Fruit fly (Drosophila melanogaster) whole organism, embryonic: ENCODE results near the gene CG13842.

Experiments
- BEAF-32 ChIP-seq: fragments of 200-800 bp; sonication (Bioruptor generic); optimal IDR thresholded peaks from 3 replicates; lab custom pipeline; 2017; ENCODE audit warnings: missing biosample characterization, missing genetic modification characterization, mild to moderate bottlenecking, moderate library complexity, missing genetic modification reagents
- CG11085 ChIP-seq: fragments of 200-800 bp; sonication (Bioruptor generic); IDR thresholded peaks from 2 replicates; pipeline ENCODE4 v1.3.6; 2022; ENCODE audit warnings: missing biosample characterization, missing genetic modification characterization
- CG15073 ChIP-seq: fragments of 200-800 bp; sonication (Bioruptor generic); optimal IDR thresholded peaks from 2 replicates; lab custom pipeline; 2016; ENCODE audit warnings: missing biosample characterization, missing genetic modification characterization
- CG15479 ChIP-seq: fragments of 200-800 bp; sonication (Bioruptor generic); optimal IDR thresholded peaks from 3 replicates; lab custom pipeline; 2019; ENCODE audit warnings: missing biosample characterization, mild to moderate bottlenecking, missing genetic modification characterization, moderate library complexity
- CG15601 ChIP-seq: fragments of 200-800 bp; sonication (Bioruptor generic); optimal IDR thresholded peaks from 3 replicates; lab custom pipeline; 2019; ENCODE audit warnings: missing biosample characterization, mild to moderate bottlenecking, missing genetic modification characterization, moderate library complexity
- CG16813 ChIP-seq: fragments of 200-800 bp; sonication (Bioruptor generic); IDR thresholded peaks from 3 replicates; pipeline ENCODE4 v1.3.6; 2022; ENCODE audit warnings: missing biosample characterization, missing genetic modification characterization; ENCODE audit not compliant: partially characterized antibody
- CG17361 ChIP-seq: fragments of 200-800 bp; sonication (Bioruptor generic); IDR thresholded peaks from 3 replicates; pipeline ENCODE4 v1.3.6; 2022; ENCODE audit warnings: missing biosample characterization, missing genetic modification characterization
- CG18262 ChIP-seq: fragments of 200-800 bp; optimal IDR thresholded peaks from 3 replicates; lab custom pipeline; 2019; ENCODE audit warnings: missing biosample characterization, mild to moderate bottlenecking, missing genetic modification characterization, moderate library complexity
- CG31224 ChIP-seq: fragments of 200-800 bp; sonication (Bioruptor generic); IDR thresholded peaks from 2 replicates; pipeline ENCODE4 v1.3.6; 2022; ENCODE audit warnings: missing biosample characterization, missing genetic modification characterization
- CG32772 ChIP-seq: fragments of 200-800 bp; sonication (Bioruptor generic); IDR thresholded peaks from 2 replicates; pipeline ENCODE4 v1.3.6; 2022; ENCODE audit warnings: missing biosample characterization, missing genetic modification characterization
- CG6654 ChIP-seq: fragments of 200-800 bp; sonication (Bioruptor generic); optimal IDR thresholded peaks from 2 replicates; lab custom pipeline; 2017; ENCODE audit warnings: missing biosample characterization, mild to moderate bottlenecking, missing genetic modification characterization
- CG7745 ChIP-seq: fragments of 200-800 bp; sonication (Bioruptor generic); optimal IDR thresholded peaks from 2 replicates; lab custom pipeline; 2018; ENCODE audit warnings: missing biosample characterization, mild to moderate bottlenecking, missing genetic modification characterization, moderate library complexity
- CG7786 ChIP-seq: fragments of 200-800 bp; sonication (Bioruptor generic); optimal IDR thresholded peaks from 2 replicates; lab custom pipeline; 2016; ENCODE audit warnings: missing biosample characterization, missing genetic modification characterization
- CG7963 ChIP-seq: fragments of 200-800 bp; sonication (Bioruptor generic); IDR thresholded peaks from 3 replicates; pipeline ENCODE4 v1.3.6; 2022; ENCODE audit warnings: missing biosample characterization, missing genetic modification characterization; ENCODE audit not compliant: partially characterized antibody
- CG9932 ChIP-seq: fragments of 200-800 bp; sonication (Bioruptor generic); IDR thresholded peaks from 2 replicates; pipeline ENCODE4 v1.3.6; 2022; ENCODE audit warnings: missing biosample characterization, missing genetic modification characterization
- Deaf1 ChIP-seq: fragments of 200-800 bp; optimal IDR thresholded peaks from 3 replicates; lab custom pipeline; 2019; ENCODE audit warnings: missing biosample characterization, mild to moderate bottlenecking, missing genetic modification characterization, moderate library complexity
- Eip74EF ChIP-seq, 2 experiments: fragments of 200-800 bp in 1 of 2; fragments of >200 bp in 1 of 2; sonication (Bioruptor generic) in 1 of 2; optimal IDR thresholded peaks; 2 replicates each; lab custom pipeline; 2017 to 2019; ENCODE audit warnings: missing biosample characterization in 2 of 2, missing genetic modification characterization in 2 of 2, mild to moderate bottlenecking in 1 of 2, moderate library complexity in 1 of 2
- Fer3 ChIP-seq: fragments of 200-800 bp; sonication (Bioruptor generic); optimal IDR thresholded peaks from 2 replicates; lab custom pipeline; 2018; ENCODE audit warnings: missing biosample characterization, mild to moderate bottlenecking, missing genetic modification characterization, moderate library complexity
- GATAe ChIP-seq: fragments of 200-800 bp; sonication (Bioruptor generic); conservative IDR thresholded peaks from 2 replicates; pipeline ENCODE4 v1.3.6; 2022; ENCODE audit warnings: missing biosample characterization, missing genetic modification characterization
- HLH4C ChIP-seq: fragments of 200-800 bp; sonication (Bioruptor generic); IDR thresholded peaks from 3 replicates; pipeline ENCODE4 v1.3.6; 2022; ENCODE audit warnings: missing biosample characterization, missing genetic modification characterization; ENCODE audit not compliant: partially characterized antibody
- Hr51 ChIP-seq, 2 experiments: fragments of 200-800 bp; sonication (Bioruptor generic); optimal IDR thresholded peaks; 2 replicates in 1 of 2; 3 replicates in 1 of 2; lab custom pipeline; 2016 to 2018; ENCODE audit warnings: missing biosample characterization in 2 of 2, missing genetic modification characterization in 2 of 2, mild to moderate bottlenecking in 1 of 2, moderate library complexity in 1 of 2
- MTF-1 ChIP-seq: fragments of 200-800 bp; sonication (Bioruptor generic); optimal IDR thresholded peaks from 2 replicates; lab custom pipeline; 2018; ENCODE audit warnings: missing biosample characterization, mild to moderate bottlenecking, missing genetic modification characterization, borderline replicate concordance
- Oli ChIP-seq: fragments of 200-800 bp; sonication (Bioruptor generic); optimal IDR thresholded peaks from 2 replicates; lab custom pipeline; 2018; ENCODE audit warnings: missing biosample characterization, mild to moderate bottlenecking, missing genetic modification characterization, moderate library complexity
- ato ChIP-seq: fragments of 200-800 bp; sonication (Bioruptor generic); IDR thresholded peaks from 2 replicates; pipeline ENCODE4 v1.3.6; 2022; ENCODE audit warnings: missing biosample characterization, missing genetic modification characterization; ENCODE audit not compliant: partially characterized antibody
- bbx ChIP-seq: fragments of 200-800 bp; sonication (Bioruptor generic); IDR thresholded peaks from 2 replicates; pipeline ENCODE4 v1.3.6; 2022; ENCODE audit warnings: missing biosample characterization, missing genetic modification characterization; ENCODE audit not compliant: partially characterized antibody
- btn ChIP-seq: fragments of 200-800 bp; sonication (Bioruptor generic); optimal IDR thresholded peaks from 2 replicates; lab custom pipeline; 2016; ENCODE audit warnings: missing biosample characterization, missing genetic modification characterization
- ci ChIP-seq: fragments of 200-800 bp; sonication (Bioruptor generic); IDR thresholded peaks from 3 replicates; pipeline ENCODE4 v1.3.6; 2022; ENCODE audit warnings: missing biosample characterization, missing genetic modification characterization
- dm ChIP-seq: fragments of 200-800 bp; sonication (Bioruptor generic); optimal IDR thresholded peaks from 3 replicates; lab custom pipeline; 2016; ENCODE audit warnings: missing biosample characterization, missing genetic modification characterization
- dysf ChIP-seq: fragments of 200-800 bp; sonication (Bioruptor generic); IDR thresholded peaks from 3 replicates; pipeline ENCODE4 v1.3.6; 2022; ENCODE audit warnings: missing biosample characterization, missing genetic modification characterization
- esg ChIP-seq: fragments of 200-800 bp; sonication (Bioruptor generic); conservative IDR thresholded peaks from 2 replicates; pipeline ENCODE4 v1.3.6; 2022; ENCODE audit warnings: missing biosample characterization, missing genetic modification characterization
- ftz-f1 ChIP-seq: fragments of 200-800 bp; sonication (Bioruptor generic); optimal IDR thresholded peaks from 2 replicates; lab custom pipeline; 2016; ENCODE audit warnings: missing biosample characterization, missing genetic modification characterization
- her ChIP-seq: fragments of 200-800 bp; sonication (Bioruptor generic); optimal IDR thresholded peaks from 2 replicates; lab custom pipeline; 2016; ENCODE audit warnings: missing biosample characterization, missing genetic modification characterization
- hkb ChIP-seq, 2 experiments: fragments of 200-800 bp in 1 of 2; fragments of >200 bp in 1 of 2; sonication (Bioruptor generic) in 1 of 2; IDR thresholded peaks in 1 of 2; optimal IDR thresholded peaks in 1 of 2; 2 replicates each; pipeline versions ENCODE4 v1.3.6 to Lab custom; 2017 to 2022; ENCODE audit warnings: missing biosample characterization in 1 of 2, missing genetic modification characterization in 1 of 2
- jumu ChIP-seq: fragments of 200-800 bp; sonication (Bioruptor generic); optimal IDR thresholded peaks from 3 replicates; lab custom pipeline; 2016; ENCODE audit warnings: missing biosample characterization, missing genetic modification characterization
- ken ChIP-seq: fragments of 200-800 bp; sonication (Bioruptor generic); IDR thresholded peaks from 3 replicates; pipeline ENCODE4 v1.3.6; 2022; ENCODE audit warnings: missing biosample characterization, missing genetic modification characterization
- klu ChIP-seq: fragments of 200-800 bp; sonication (Bioruptor generic); IDR thresholded peaks from 2 replicates; pipeline ENCODE4 v1.3.6; 2022; ENCODE audit warnings: missing biosample characterization, missing genetic modification characterization
- kni ChIP-seq: fragments of 200-800 bp; sonication (Bioruptor generic); optimal IDR thresholded peaks from 3 replicates; lab custom pipeline; 2017; ENCODE audit warnings: mild to moderate bottlenecking, missing biosample characterization, missing genetic modification reagents, missing genetic modification characterization
- luna ChIP-seq: fragments of 200-800 bp; sonication (Bioruptor generic); optimal IDR thresholded peaks from 2 replicates; lab custom pipeline; 2016; ENCODE audit warnings: missing biosample characterization, missing genetic modification characterization
- nerfin-2 ChIP-seq: fragments of 200-800 bp; sonication (Bioruptor generic); IDR thresholded peaks from 2 replicates; pipeline ENCODE4 v1.3.6; 2022; ENCODE audit warnings: missing biosample characterization, missing genetic modification characterization; ENCODE audit not compliant: partially characterized antibody
- org-1 ChIP-seq: fragments of 200-800 bp; sonication (Bioruptor generic); optimal IDR thresholded peaks from 2 replicates; lab custom pipeline; 2017; ENCODE audit warnings: missing biosample characterization, missing genetic modification characterization
- p53 ChIP-seq: fragments of 200-800 bp; sonication (Bioruptor generic); optimal IDR thresholded peaks from 2 replicates; lab custom pipeline; 2016; ENCODE audit warnings: missing biosample characterization, missing genetic modification characterization
- pita ChIP-seq: fragments of 200-800 bp; sonication (Bioruptor generic); optimal IDR thresholded peaks from 2 replicates; lab custom pipeline; 2017; ENCODE audit warnings: missing biosample characterization, mild to moderate bottlenecking, missing genetic modification characterization
- tio ChIP-seq: fragments of 200-800 bp; sonication (Bioruptor generic); optimal IDR thresholded peaks from 2 replicates; lab custom pipeline; 2017; ENCODE audit warnings: missing biosample characterization, missing genetic modification characterization, inconsistent platforms
- tll ChIP-seq, 2 experiments: fragments of 200-800 bp in 1 of 2; fragments of >200 bp in 1 of 2; sonication (Bioruptor generic) in 1 of 2; optimal IDR thresholded peaks; 2 replicates each; lab custom pipeline; 2017 to 2019; ENCODE audit warnings: missing biosample characterization in 2 of 2, missing genetic modification characterization in 2 of 2, mild to moderate bottlenecking in 1 of 2, moderate library complexity in 1 of 2
- unc-4 ChIP-seq: fragments of 200-800 bp; sonication (Bioruptor generic); IDR thresholded peaks from 2 replicates; pipeline ENCODE4 v1.3.6; 2022; ENCODE audit warnings: missing biosample characterization, missing genetic modification characterization; ENCODE audit not compliant: partially characterized antibody
- usp ChIP-seq: fragments of >200 bp; optimal IDR thresholded peaks from 2 replicates; lab custom pipeline; 2017; ENCODE audit warnings: missing biosample characterization, missing genetic modification characterization

The CG13842 gene

DNA sequence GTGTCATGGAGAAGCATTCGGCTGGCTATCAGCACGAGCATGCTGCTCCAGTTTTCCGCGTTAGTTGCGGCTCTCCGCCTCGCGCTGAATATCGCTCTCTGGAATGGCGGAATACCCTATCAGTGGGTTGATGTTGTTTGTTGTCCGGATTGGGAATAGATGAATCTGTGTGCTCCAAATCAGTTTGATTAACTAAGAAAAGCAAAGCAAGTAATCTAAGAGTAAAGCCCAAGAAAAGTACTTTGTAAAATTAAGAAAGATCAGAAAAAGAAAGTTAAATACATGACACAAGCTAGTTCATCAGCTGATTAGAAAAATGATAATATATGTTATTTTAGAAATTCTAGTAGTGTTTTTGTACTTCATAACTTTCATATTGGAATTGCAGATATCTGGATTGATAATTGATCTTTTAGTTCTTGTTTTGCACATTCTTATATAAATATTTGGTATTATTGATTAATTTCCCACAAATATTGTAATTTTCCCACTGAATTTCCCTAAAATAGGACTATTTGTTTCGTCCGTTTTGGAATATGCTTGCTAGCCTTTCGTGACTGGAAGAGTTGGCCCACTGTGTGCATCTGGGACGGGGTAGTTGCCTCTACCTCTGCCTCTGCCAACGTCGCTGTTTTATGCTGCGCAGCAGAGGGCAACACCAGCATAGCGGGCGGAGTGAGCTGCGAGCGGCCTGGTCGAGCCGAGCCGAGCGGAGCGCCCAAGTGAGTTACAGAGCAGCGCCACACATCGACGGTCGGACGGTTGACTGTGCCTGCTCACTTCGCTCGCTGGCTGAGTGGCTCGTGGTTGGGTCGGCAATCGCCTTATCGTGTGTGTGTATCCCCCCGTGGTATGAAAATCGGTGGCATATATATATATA lies 47.1 kb upstream of the CG13842 start (continued):
- peak; percentile 42 for TF ChIP-seq esg (GFP tag; lab: Robert Waterston, UW)
- peak; percentile 27; the same call in 1 of the 2 replicates for TF ChIP-seq CG32772 (GFP tag; lab: Robert Waterston, UW)
- TF ChIP-seq bbx (GFP tag; lab: Robert Waterston, UW): peak; percentile 61
- peak; percentile 51 for TF ChIP-seq ftz-f1 (GFP tag; lab: Kevin White, UChicago)
- TF ChIP-seq CG7963 (GFP tag; lab: Robert Waterston, UW): no peak
- TF ChIP-seq ato (GFP tag; lab: Robert Waterston, UW): 0 out of 2 replicates have a peak, but pooled peaks have one; percentile 31
- TF ChIP-seq CG7786 (GFP tag; lab: Kevin White, UChicago): peak; percentile 37
- peak; percentile 18 for TF ChIP-seq Fer3 (tag; lab: Kevin White, UChicago)
- no peak for TF ChIP-seq usp (GFP tag; lab: Kevin White, UChicago)
- TF ChIP-seq BEAF-32 (GFP tag; lab: Kevin White, UChicago): no peak
- TF ChIP-seq her: peak; percentile 27
- no peak for TF ChIP-seq Eip74EF (GFP tag; optimal IDR thresholded peaks at IDR 0.05; lab: Kevin White, UChicago)
- peak; percentile 33 for TF ChIP-seq CG6654 (GFP tag; lab: Kevin White, UChicago)
- TF ChIP-seq MTF-1 (GFP tag; lab: Kevin White, UChicago): no peak
- peak; percentile 83 for TF ChIP-seq ci
- TF ChIP-seq Oli (tag; lab: Kevin White, UChicago): peak; percentile 74
- TF ChIP-seq dm (GFP tag; lab: Kevin White, UChicago): peak; percentile 8
- TF ChIP-seq CG16813: no peak
- TF ChIP-seq HLH4C (GFP tag; lab: Robert Waterston, UW): 0 out of 3 replicates have a peak, but pooled peaks have one; percentile 17
- peak; percentile 44 for TF ChIP-seq unc-4 (GFP tag; lab: Robert Waterston, UW)
- no peak for TF ChIP-seq p53 (GFP tag; lab: Kevin White, UChicago)
- TF ChIP-seq kni (GFP tag; lab: Kevin White, UChicago): no peak
- no peak for TF ChIP-seq GATAe (GFP tag; lab: Robert Waterston, UW)
- no peak; the same call in 1 of the 2 replicates for TF ChIP-seq CG31224 (GFP tag; lab: Robert Waterston, UW)
- TF ChIP-seq tio (GFP tag; lab: Kevin White, UChicago): no peak
- TF ChIP-seq Deaf1: peak; percentile 95
- TF ChIP-seq CG17361 (GFP tag; lab: Robert Waterston, UW): peak; percentile 91
- peak; percentile 68 for TF ChIP-seq dysf (GFP tag; lab: Robert Waterston, UW)
- no peak for TF ChIP-seq CG15479 (GFP tag; lab: Kevin White, UChicago)
- TF ChIP-seq jumu: peak; percentile 45
- no peak for TF ChIP-seq pita
- no peak for TF ChIP-seq btn
- no peak for TF ChIP-seq nerfin-2
- peak; percentile 70; the same call in 2 of the 3 replicates for TF ChIP-seq ken (GFP tag; lab: Robert Waterston, UW)
- peak; percentile 47 for TF ChIP-seq org-1 (GFP tag; lab: Kevin White, UChicago)
- peak in 1 of 2 experiments; percentile 80 for TF ChIP-seq Hr51 (GFP tag; optimal IDR thresholded peaks at IDR 0.05; lab: Kevin White, UChicago)
- TF ChIP-seq CG7745 (tag; lab: Kevin White, UChicago): no peak
- TF ChIP-seq CG15073 (GFP tag; lab: Kevin White, UChicago): no peak
- TF ChIP-seq CG15601 (tag; lab: Kevin White, UChicago): peak; percentile 15
- peak; percentile 77 for TF ChIP-seq CG18262 (tag; lab: Kevin White, UChicago)
- no peak for TF ChIP-seq luna (GFP tag; lab: Kevin White, UChicago)
- no peak for TF ChIP-seq tll (GFP tag; optimal IDR thresholded peaks at IDR 0.05; lab: Kevin White, UChicago)
- peak; percentile 54 for TF ChIP-seq CG9932 (GFP tag; lab: Robert Waterston, UW)
- no peak for TF ChIP-seq hkb (optimal IDR thresholded peaks at IDR 0.05; lab: Kevin White, UChicago)
- TF ChIP-seq hkb (GFP tag; IDR thresholded peaks at IDR 0.05; lab: Robert Waterston, UW): peak; percentile 14; the same call in 1 of the 2 replicates
- no peak; the same call in 1 of the 2 replicates for TF ChIP-seq CG11085 (GFP tag; lab: Robert Waterston, UW)
- no peak for TF ChIP-seq klu
